Fruit fly (Drosophila melanogaster): ENCODE measurements around the gene CG32213.
"Not testable (repeated sequence)": the region's sequence is repeated elsewhere in the genome, so short reads cannot be mapped to it uniquely, and the experiment has no call there.

CG32213 gene

DNA sequence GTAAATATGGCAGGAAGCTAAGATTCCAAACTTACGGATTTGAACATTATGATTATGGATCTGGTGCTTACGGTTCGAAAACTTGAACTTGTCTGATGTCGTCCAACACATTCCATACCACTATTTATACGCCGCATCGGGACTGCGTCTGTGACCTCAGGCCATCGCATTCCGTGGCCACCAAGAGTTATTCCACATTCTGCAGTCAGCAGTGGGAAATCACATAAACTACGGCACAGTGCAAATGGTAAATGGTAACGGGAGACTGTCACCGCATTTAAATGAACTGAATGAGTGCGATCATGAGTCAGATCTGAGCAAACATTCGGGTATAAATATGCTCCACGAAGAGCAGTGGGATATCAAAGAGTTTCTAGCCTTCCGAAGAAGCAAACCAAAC lies at the start of gene CG32213, which contains the start of gene CG18294:
Gene CG32213 (plus strand): TSS at position 362 of the 400 bp plus-strand sequence.
Gene CG18294 (minus strand): TSS at position 101 of the 400 bp plus-strand sequence.
- not testable (repeated sequence) for TF ChIP-seq pan (optimal IDR thresholded peaks at IDR 0.05); EcR (GFP tag; optimal IDR thresholded peaks at IDR 0.05); usp (GFP tag; optimal IDR thresholded peaks at IDR 0.05)

DNA sequence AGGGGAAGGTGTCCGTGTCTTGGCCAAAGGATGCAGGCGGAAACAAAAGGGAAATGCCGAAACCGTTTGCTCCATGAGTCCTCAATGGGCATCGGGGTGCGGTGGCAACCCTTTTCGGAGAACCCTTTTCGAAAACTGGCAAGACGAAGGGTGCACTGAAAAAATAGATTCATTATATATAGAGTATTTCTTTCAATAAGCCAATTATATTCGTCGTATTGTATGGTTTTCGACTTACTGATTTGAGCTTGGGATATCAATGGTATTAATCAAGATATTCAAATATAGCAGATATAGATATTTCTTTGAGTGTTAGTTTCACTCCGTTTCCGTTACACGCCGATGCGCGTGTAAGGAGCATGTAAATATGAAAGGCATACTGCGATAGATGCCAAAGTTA lies 33.4 kb upstream of the CG32213 start:
- TF ChIP-seq usp (GFP tag; optimal IDR thresholded peaks at IDR 0.05) = no peak
- no peak for TF ChIP-seq pan (optimal IDR thresholded peaks at IDR 0.05)
- no peak for TF ChIP-seq CG8478 (optimal IDR thresholded peaks at IDR 0.05)
- no peak for TF ChIP-seq Dll (optimal IDR thresholded peaks at IDR 0.05)
- no peak for TF ChIP-seq psq (optimal IDR thresholded peaks at IDR 0.05)
- TF ChIP-seq EcR (GFP tag; optimal IDR thresholded peaks at IDR 0.05) = no peak

DNA sequence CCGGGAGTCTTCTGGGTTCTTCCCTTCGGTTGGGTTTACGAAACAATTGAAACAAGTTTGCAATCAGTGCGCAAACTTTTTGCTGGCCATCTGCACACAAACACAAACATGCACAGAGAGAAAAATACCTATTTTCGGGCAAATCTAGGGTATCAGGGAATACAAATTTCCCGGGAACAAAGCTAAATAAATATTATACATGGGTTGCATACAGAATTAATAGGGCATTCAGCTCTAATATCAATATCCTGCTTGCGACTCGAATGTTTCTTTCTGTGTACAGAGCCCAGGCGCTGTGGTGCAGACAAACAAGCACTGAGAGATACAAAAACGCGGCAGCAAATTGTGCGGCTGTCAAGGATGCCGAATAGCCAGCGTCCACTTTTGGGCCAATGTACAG lies 31.5 kb upstream of the CG32213 start:
- TF ChIP-seq pan (optimal IDR thresholded peaks at IDR 0.05) (no peak), psq (optimal IDR thresholded peaks at IDR 0.05) (no peak), EcR (GFP tag; optimal IDR thresholded peaks at IDR 0.05) (no peak), Dll (optimal IDR thresholded peaks at IDR 0.05) (no peak), CG8478 (optimal IDR thresholded peaks at IDR 0.05) (no peak), usp (GFP tag; optimal IDR thresholded peaks at IDR 0.05) (no peak)

DNA sequence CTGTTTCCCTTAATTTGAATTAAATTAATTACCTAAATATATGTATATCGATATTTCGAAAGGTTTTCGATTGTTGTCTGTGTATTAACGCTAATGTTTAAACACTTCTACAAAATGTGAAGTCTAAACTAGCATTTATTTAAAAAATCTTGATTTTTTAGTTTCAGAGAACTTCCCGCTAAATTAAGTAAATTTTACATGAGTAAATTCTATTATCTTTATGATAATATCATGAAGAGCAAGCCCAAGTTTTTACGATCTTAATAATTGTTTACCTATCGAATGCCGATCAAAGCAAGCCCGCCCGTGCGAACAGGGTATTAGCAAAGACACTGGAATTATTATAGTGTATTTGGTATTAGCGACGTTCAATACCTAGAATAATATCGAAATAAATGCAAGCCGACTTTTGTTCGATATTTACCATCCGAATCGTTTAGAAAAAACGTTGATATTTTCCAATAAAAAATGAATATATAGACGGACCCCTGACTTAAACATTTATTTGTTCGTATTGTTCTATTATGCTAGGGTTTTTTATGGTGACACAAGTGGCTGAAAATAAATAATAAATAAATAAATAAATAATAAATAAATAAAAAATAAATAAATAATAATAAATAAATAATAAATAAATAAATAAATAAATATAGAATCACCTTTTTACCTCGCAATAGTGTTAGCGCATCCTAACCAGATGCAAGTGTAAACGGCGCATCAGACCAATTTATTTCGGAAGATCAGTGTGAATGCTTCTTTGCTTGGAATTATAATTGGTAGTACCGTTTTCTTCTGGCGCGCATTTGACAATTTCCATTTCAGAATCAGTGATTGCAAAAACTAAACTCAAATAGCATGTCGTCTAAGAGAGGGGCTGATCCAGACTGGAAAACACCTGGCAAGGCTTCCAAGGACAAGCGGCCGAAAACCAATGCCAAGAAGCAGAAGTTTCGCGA lies 29.0 kb upstream of the CG32213 start, which contains the start of the genes CG33062 and Chd3:
Gene CG33062 (minus strand): TSS at position 51 of the 956 bp plus-strand sequence.
Gene Chd3 (plus strand): TSS at position 780 of the 956 bp plus-strand sequence.
- TF ChIP-seq Dll (optimal IDR thresholded peaks at IDR 0.05) = no peak

DNA sequence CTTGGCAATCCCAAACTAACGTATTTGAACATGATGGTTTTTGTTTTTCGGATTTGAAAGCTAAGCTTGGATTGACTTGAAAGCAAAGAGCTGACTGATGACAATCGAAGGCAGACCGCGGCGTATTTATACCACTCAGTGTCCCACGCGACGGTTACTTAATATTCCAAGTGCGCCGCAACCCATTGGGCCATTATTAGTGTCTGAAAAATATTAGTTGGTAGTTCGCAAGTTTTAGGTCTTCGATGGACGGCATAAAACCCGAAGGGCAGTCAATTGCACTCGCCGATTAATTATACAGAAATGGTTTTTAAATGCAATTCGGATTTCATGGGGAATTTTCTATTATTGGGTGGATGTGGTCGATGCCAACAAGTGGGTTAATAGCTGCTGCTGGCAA lies 11.0 kb upstream of the CG32213 start, which contains the start of gene CG14095:
Gene CG14095 (minus strand): TSS at position 101 of the 400 bp plus-strand sequence.
- no peak for TF ChIP-seq psq (optimal IDR thresholded peaks at IDR 0.05)

DNA sequence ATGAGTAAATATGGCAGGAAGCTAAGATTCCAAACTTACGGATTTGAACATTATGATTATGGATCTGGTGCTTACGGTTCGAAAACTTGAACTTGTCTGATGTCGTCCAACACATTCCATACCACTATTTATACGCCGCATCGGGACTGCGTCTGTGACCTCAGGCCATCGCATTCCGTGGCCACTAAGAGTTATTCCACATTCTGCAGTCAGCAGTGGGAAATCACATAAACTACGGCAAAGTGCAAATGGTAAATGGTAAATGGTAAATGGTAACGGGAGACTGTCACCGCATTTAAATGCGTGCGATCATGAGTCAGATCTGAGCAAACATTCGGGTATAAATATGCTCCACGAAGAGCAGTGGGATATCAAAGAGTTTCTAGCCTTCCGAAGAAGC lies 8.7 kb upstream of the CG32213 start, which contains the start of the genes CG14096 and CG32214:
Gene CG14096 (minus strand): TSS at position 101 of the 400 bp plus-strand sequence.
Gene CG32214 (plus strand): TSS at position 368 of the 400 bp plus-strand sequence.
- TF ChIP-seq EcR (GFP tag; optimal IDR thresholded peaks at IDR 0.05); psq (optimal IDR thresholded peaks at IDR 0.05); usp (GFP tag; optimal IDR thresholded peaks at IDR 0.05): not testable (repeated sequence)

DNA sequence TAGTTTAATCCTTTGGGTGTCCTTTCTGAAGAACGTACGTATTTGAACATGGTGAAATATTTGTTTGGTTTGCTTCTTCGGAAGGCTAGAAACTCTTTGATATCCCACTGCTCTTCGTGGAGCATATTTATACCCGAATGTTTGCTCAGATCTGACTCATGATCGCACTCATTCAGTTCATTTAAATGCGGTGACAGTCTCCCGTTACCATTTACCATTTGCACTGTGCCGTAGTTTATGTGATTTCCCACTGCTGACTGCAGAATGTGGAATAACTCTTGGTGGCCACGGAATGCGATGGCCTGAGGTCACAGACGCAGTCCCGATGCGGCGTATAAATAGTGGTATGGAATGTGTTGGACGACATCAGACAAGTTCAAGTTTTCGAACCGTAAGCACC lies 3.5 kb upstream of the CG32213 start, which contains the start of the genes 825-Oak and CG12519:
Gene 825-Oak (minus strand): TSS at position 101 of the 400 bp plus-strand sequence.
Gene CG12519 (plus strand): TSS at position 364 of the 400 bp plus-strand sequence.
- not testable (repeated sequence) for TF ChIP-seq EcR (GFP tag; optimal IDR thresholded peaks at IDR 0.05); Dll (optimal IDR thresholded peaks at IDR 0.05); psq (optimal IDR thresholded peaks at IDR 0.05)

DNA sequence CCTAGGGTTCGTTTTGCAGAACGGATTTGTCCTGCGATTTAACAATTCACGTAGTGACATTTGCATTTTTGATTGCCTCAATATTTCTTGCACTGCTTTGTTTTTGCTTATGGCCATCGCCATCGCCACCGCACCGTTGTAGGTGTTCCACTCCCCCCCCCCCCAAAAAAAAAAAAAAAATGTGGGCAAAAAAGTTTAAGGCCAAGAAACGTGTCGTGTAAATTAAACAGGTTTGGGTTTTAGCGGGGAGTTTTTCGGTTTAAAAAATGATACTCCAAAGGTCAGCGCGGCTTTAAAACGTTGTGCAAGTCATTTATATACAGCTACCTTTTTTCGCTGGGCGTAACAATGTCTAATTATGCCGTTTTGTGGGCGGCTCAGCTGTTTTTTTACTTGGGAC lies 5.6 kb downstream of the CG32213 start:
- TF ChIP-seq Dll (optimal IDR thresholded peaks at IDR 0.05) (no peak), CG8478 (optimal IDR thresholded peaks at IDR 0.05) (no peak), pan (optimal IDR thresholded peaks at IDR 0.05) (no peak), usp (GFP tag; optimal IDR thresholded peaks at IDR 0.05) (no peak), EcR (GFP tag; optimal IDR thresholded peaks at IDR 0.05) (no peak), psq (optimal IDR thresholded peaks at IDR 0.05) (no peak)

DNA sequence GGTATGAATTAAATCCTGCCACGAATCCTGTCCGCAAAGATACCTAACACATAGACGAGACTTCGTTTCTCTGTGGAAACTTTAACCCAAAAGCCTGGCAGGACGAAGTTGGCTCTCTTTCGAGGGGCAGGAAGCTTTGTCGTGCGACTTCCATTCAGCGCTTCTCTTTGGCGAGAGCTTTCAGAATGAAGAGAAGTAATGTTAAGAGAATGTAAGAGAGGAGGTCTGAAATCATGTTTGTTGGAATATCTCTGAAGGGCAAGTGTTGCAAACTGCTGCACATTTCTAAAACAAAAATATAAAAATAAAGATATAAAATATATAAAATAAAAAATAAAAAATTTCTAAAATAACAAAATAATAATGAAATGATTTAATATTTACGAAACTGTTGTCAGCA lies 6.4 kb downstream of the CG32213 start:
- no peak for TF ChIP-seq Dll (optimal IDR thresholded peaks at IDR 0.05)
- TF ChIP-seq CG8478 (optimal IDR thresholded peaks at IDR 0.05) = no peak
- TF ChIP-seq usp (GFP tag; optimal IDR thresholded peaks at IDR 0.05) = no peak
- TF ChIP-seq psq (optimal IDR thresholded peaks at IDR 0.05) = no peak
- no peak for TF ChIP-seq pan (optimal IDR thresholded peaks at IDR 0.05)
- TF ChIP-seq EcR (GFP tag; optimal IDR thresholded peaks at IDR 0.05) = no peak

DNA sequence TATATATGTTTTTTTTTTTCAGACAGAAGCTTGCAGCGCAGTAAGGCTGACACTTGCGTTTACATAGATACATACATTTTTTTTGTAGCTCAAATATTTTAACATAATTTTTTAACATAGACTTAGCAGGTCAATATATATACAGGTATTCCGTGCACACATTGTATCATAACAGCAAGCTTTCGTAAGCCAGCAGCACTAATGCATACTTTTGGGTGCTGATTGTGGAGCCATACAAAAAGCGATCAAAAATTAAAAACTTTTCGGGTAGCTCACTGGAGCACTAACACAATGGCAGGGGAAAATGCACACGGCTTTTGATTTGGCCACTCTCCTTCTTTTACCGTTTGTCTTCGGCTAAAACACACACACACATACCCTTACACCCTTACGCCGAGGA lies 7.4 kb downstream of the CG32213 start:
- TF ChIP-seq psq (optimal IDR thresholded peaks at IDR 0.05) (no peak), EcR (GFP tag; optimal IDR thresholded peaks at IDR 0.05) (no peak)

DNA sequence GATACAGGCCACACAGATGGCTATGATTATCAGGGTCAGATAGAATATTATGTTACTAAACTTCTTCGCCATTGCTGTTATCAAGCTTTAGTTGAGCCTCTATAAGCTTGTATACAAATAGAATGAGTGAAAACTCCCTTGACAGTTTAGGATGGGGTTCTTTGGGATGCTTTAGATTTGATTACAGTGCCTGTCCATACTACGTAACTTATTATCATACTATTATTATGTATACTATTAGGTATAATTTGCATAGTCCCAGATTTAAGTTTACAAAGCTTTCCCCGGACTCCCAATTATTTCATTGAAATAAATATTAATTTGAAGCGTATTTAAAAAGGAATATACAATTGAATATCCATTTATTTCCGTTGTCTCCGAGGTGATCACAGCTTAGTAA lies 10.8 kb downstream of the CG32213 start, which contains the start of gene brv1:
Gene brv1 (minus strand): TSS at position 101 of the 400 bp plus-strand sequence.
- no peak for TF ChIP-seq pan (optimal IDR thresholded peaks at IDR 0.05)

DNA sequence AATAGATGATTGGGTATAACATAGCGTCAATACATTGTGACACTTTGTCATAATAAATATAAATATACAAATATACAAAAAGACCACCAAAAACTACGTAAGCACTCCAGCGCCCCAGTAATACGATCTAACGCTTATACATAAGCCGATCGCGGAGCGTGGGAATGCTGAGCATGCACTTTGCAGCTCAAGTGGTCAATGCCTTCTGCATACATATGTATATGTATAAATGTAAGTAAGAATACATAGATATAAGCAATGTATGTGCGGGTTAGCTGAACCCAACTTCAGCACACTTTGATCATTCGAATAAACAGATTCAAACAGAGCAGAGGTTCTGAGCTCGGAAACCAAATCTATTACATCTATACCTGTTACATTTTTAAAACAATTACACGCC lies 11.6 kb downstream of the CG32213 start, which contains the start of gene CG32212:
Gene CG32212 (plus strand): TSS at position 301 of the 400 bp plus-strand sequence.
- TF ChIP-seq usp (GFP tag; optimal IDR thresholded peaks at IDR 0.05); Dll (optimal IDR thresholded peaks at IDR 0.05); CG8478 (optimal IDR thresholded peaks at IDR 0.05): not testable (repeated sequence)

DNA sequence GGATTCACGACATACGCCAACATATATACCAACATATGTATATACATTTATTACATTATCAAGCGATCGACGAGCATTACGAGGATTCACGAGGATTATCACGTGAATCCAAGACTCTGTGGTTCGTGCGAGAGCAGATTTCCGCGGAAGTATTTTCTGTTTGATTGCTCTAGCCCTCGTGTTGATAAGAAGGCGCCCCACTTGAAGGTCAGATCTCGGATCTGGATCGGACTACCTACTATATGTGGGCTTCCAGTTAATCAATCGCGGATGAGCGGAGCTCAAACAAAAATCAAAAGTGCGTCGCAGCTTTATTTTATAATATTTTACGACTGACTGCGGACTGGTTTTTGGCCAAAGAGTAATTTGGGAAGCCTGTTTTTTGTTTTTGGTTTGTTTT lies 19.3 kb downstream of the CG32213 start:
- TF ChIP-seq Dll (optimal IDR thresholded peaks at IDR 0.05) (no peak), CG8478 (optimal IDR thresholded peaks at IDR 0.05) (no peak), EcR (GFP tag; optimal IDR thresholded peaks at IDR 0.05) (no peak), psq (optimal IDR thresholded peaks at IDR 0.05) (no peak), usp (GFP tag; optimal IDR thresholded peaks at IDR 0.05) (no peak), pan (optimal IDR thresholded peaks at IDR 0.05) (no peak)

Measured in whole organism.